Fruit fly (Drosophila melanogaster): Measurements from ENCODE around the gene kto.

kto gene

dm6 chr3L:19817807-19818531, 18.4 kb upstream of the kto start, which contains the start of the genes Fibp and Deaf1 (continued):
- TF ChIP-seq ara (GFP tag; IDR thresholded peaks at IDR 0.05) (no peak), CG9876 (GFP tag; optimal IDR thresholded peaks at IDR 0.05) (peak; percentile 82), CG15601 (tag; optimal IDR thresholded peaks at IDR 0.05) (peak; percentile 65), Hr51 (GFP tag; optimal IDR thresholded peaks at IDR 0.05) (peak; percentile 73 to 82), pfk (GFP tag; optimal IDR thresholded peaks at IDR 0.05) (no peak), D19A (tag; optimal IDR thresholded peaks at IDR 0.05) (peak; percentile 41), CG8478 (optimal IDR thresholded peaks at IDR 0.05) (no peak), CG2120 (GFP tag; optimal IDR thresholded peaks at IDR 0.05) (peak; percentile 90), CG12744 (GFP tag; optimal IDR thresholded peaks at IDR 0.05) (peak; percentile 56), Optix (GFP tag; IDR thresholded peaks at IDR 0.05) (no peak), GATAe (GFP tag; conservative IDR thresholded peaks at IDR 0.05) (no peak; the same call in 1 of the 2 replicates), HLH54F (GFP tag; optimal IDR thresholded peaks at IDR 0.05) (peak; percentile 88), C15 (GFP tag; IDR thresholded peaks at IDR 0.05) (no peak), rib (GFP tag; IDR thresholded peaks at IDR 0.05) (no peak), Asciz (GFP tag; optimal IDR thresholded peaks at IDR 0.05) (no peak), Atf-2 (GFP tag; optimal IDR thresholded peaks at IDR 0.05) (peak; percentile 85), Rx (GFP tag; IDR thresholded peaks at IDR 0.05) (no peak; the same call in 1 of the 2 replicates), Sin3A (optimal IDR thresholded peaks at IDR 0.05) (peak; percentile 68), caup (GFP tag; optimal IDR thresholded peaks at IDR 0.05; ENCODE audit: severe bottlenecking) (peak; percentile 46), onecut (GFP tag; IDR thresholded peaks at IDR 0.05) (no peak; the same call in 1 of the 2 replicates), CG1792 (GFP tag; optimal IDR thresholded peaks at IDR 0.05) (peak; percentile 46), ken (GFP tag; IDR thresholded peaks at IDR 0.05) (peak; percentile 47; the same call in 1 of the 3 replicates), CG7987 (GFP tag; optimal IDR thresholded peaks at IDR 0.05) (peak; percentile 8), CG13296 (GFP tag; optimal IDR thresholded peaks at IDR 0.05) (peak; percentile 42), Drgx (GFP tag; IDR thresholded peaks at IDR 0.05) (no peak), Hand (GFP tag; optimal IDR thresholded peaks at IDR 0.05) (no peak), CG11093 (GFP tag; IDR thresholded peaks at IDR 0.05) (peak; percentile 62; the same call in 2 of the 3 replicates), hb (GFP tag; IDR thresholded peaks at IDR 0.05; ENCODE audit: partially characterized antibody) (peak; percentile 99), dmrt11E (tag; optimal IDR thresholded peaks at IDR 0.05) (peak; percentile 79), zfh2 (GFP tag; optimal IDR thresholded peaks at IDR 0.05) (peak; percentile 91), CG6683 (GFP tag; optimal IDR thresholded peaks at IDR 0.05) (peak; percentile 16), wor (GFP tag; IDR thresholded peaks at IDR 0.05) (no peak), ERR (GFP tag; optimal IDR thresholded peaks at IDR 0.05) (peak; percentile 73), CG17912 (GFP tag; optimal IDR thresholded peaks at IDR 0.05) (no peak), Hr39 (optimal IDR thresholded peaks at IDR 0.05) (no peak), Rfx (GFP tag; IDR thresholded peaks at IDR 0.05) (peak; percentile 82), CG8765 (GFP tag; IDR thresholded peaks at IDR 0.05) (peak; percentile 49; the same call in 1 of the 2 replicates), CG10209 (GFP tag; optimal IDR thresholded peaks at IDR 0.05) (peak; percentile 54), sob (GFP tag; IDR thresholded peaks at IDR 0.05) (peak; percentile 81; the same call in 1 of the 2 replicates), CG12071 (GFP tag; optimal IDR thresholded peaks at IDR 0.05) (no peak), CG4707 (GFP tag; optimal IDR thresholded peaks at IDR 0.05) (no peak), CG12942 (GFP tag; optimal IDR thresholded peaks at IDR 0.05) (peak; percentile 76), schlank (tag; optimal IDR thresholded peaks at IDR 0.05) (no peak), CG8944 (GFP tag; optimal IDR thresholded peaks at IDR 0.05) (peak; percentile 78), CG12104 (GFP tag; optimal IDR thresholded peaks at IDR 0.05) (peak; percentile 74), CG3726 (GFP tag; IDR thresholded peaks at IDR 0.05) (no peak), seq (GFP tag; IDR thresholded peaks at IDR 0.05) (no peak; the same call in 1 of the 2 replicates), Elba2 (GFP tag; optimal IDR thresholded peaks at IDR 0.05) (peak; percentile 95), CG5953 (GFP tag; IDR thresholded peaks at IDR 0.05) (no peak), ewg (GFP tag; optimal IDR thresholded peaks at IDR 0.05) (peak; percentile 99), Dref (GFP tag; IDR thresholded peaks at IDR 0.05) (peak; percentile 74)

Measured in whole organism, embryonic.